Fruit fly (Drosophila melanogaster) whole organism, embryonic: ENCODE data around the gene kra.

Source experiments
- Blimp-1 ChIP-seq: fragments of 200-800 bp; sonication (Bioruptor generic); optimal IDR thresholded peaks from 3 replicates; lab custom pipeline; 2018; ENCODE audit warnings: missing biosample characterization, missing genetic modification characterization, mild to moderate bottlenecking, moderate library complexity, missing genetic modification reagents
- CG10147 ChIP-seq: fragments of 200-800 bp; sonication (Bioruptor generic); optimal IDR thresholded peaks from 2 replicates; lab custom pipeline; 2019; ENCODE audit warnings: missing biosample characterization, mild to moderate bottlenecking, missing genetic modification characterization, moderate library complexity
- CG12769 ChIP-seq: fragments of 200-800 bp; sonication (Bioruptor generic); optimal IDR thresholded peaks from 2 replicates; lab custom pipeline; 2019; ENCODE audit warnings: missing biosample characterization, mild to moderate bottlenecking, missing genetic modification characterization, moderate library complexity
- CG15073 ChIP-seq: fragments of 200-800 bp; sonication (Bioruptor generic); optimal IDR thresholded peaks from 2 replicates; lab custom pipeline; 2016; ENCODE audit warnings: missing biosample characterization, missing genetic modification characterization
- CG16815 ChIP-seq: fragments of 200-800 bp; sonication (Bioruptor generic); optimal IDR thresholded peaks from 3 replicates; lab custom pipeline; 2017; ENCODE audit warnings: missing biosample characterization, mild to moderate bottlenecking, missing genetic modification characterization
- CG17912 ChIP-seq: fragments of 200-800 bp; sonication (Bioruptor generic); optimal IDR thresholded peaks from 2 replicates; lab custom pipeline; 2018; ENCODE audit warnings: missing biosample characterization, mild to moderate bottlenecking, missing genetic modification characterization
- CG2712 ChIP-seq: fragments of 200-800 bp; optimal IDR thresholded peaks from 3 replicates; lab custom pipeline; 2019; ENCODE audit warnings: missing biosample characterization, mild to moderate bottlenecking, missing genetic modification characterization, moderate library complexity
- CG30403 ChIP-seq: fragments of 200-800 bp; sonication (Bioruptor generic); optimal IDR thresholded peaks from 3 replicates; lab custom pipeline; 2016; ENCODE audit warnings: missing biosample characterization, missing genetic modification characterization
- CG30431 ChIP-seq: fragments of 200-800 bp; sonication (Bioruptor generic); optimal IDR thresholded peaks from 2 replicates; lab custom pipeline; 2017; ENCODE audit warnings: missing biosample characterization, missing genetic modification characterization
- CG32772 ChIP-seq: fragments of 200-800 bp; sonication (Bioruptor generic); IDR thresholded peaks from 2 replicates; pipeline ENCODE4 v1.3.6; 2022; ENCODE audit warnings: missing biosample characterization, missing genetic modification characterization
- CG3281 ChIP-seq: fragments of 200-800 bp; sonication (Bioruptor generic); optimal IDR thresholded peaks from 3 replicates; lab custom pipeline; 2017; ENCODE audit warnings: missing biosample characterization, mild to moderate bottlenecking, missing genetic modification characterization
- CG34376 ChIP-seq: fragments of 200-800 bp; sonication (Bioruptor generic); optimal IDR thresholded peaks from 2 replicates; lab custom pipeline; 2018; ENCODE audit warnings: missing biosample characterization, mild to moderate bottlenecking, missing genetic modification characterization
- CG4282 ChIP-seq: fragments of 200-800 bp; sonication (Bioruptor generic); optimal IDR thresholded peaks from 2 replicates; lab custom pipeline; 2016; ENCODE audit warnings: missing biosample characterization, missing genetic modification characterization
- CG4617 ChIP-seq: fragments of 200-800 bp; sonication (Bioruptor generic); optimal IDR thresholded peaks from 3 replicates; lab custom pipeline; 2016; ENCODE audit warnings: missing biosample characterization, missing genetic modification characterization, borderline replicate concordance
- CG4854 ChIP-seq: fragments of 200-800 bp; sonication (Bioruptor generic); optimal IDR thresholded peaks from 2 replicates; lab custom pipeline; 2016; ENCODE audit warnings: missing biosample characterization, missing genetic modification characterization, inconsistent platforms
- CG5953 ChIP-seq: fragments of 200-800 bp; sonication (Bioruptor generic); IDR thresholded peaks from 2 replicates; pipeline ENCODE4 v1.3.6; 2022; ENCODE audit warnings: missing biosample characterization, missing genetic modification characterization
- CG6765 ChIP-seq: fragments of 200-800 bp; sonication (Bioruptor generic); optimal IDR thresholded peaks from 3 replicates; lab custom pipeline; 2017; ENCODE audit warnings: missing biosample characterization, mild to moderate bottlenecking, missing genetic modification characterization
- CG7963 ChIP-seq: fragments of 200-800 bp; sonication (Bioruptor generic); IDR thresholded peaks from 3 replicates; pipeline ENCODE4 v1.3.6; 2022; ENCODE audit warnings: missing biosample characterization, missing genetic modification characterization; ENCODE audit not compliant: partially characterized antibody
- CG8359 ChIP-seq: fragments of 200-800 bp; sonication (Bioruptor generic); optimal IDR thresholded peaks from 2 replicates; lab custom pipeline; 2017; ENCODE audit warnings: missing biosample characterization, mild to moderate bottlenecking, missing genetic modification characterization, borderline replicate concordance
- CG8765 ChIP-seq: fragments of 200-800 bp; sonication (Bioruptor generic); IDR thresholded peaks from 2 replicates; pipeline ENCODE4 v1.3.6; 2022; ENCODE audit warnings: missing biosample characterization, missing genetic modification characterization
- CG9215 ChIP-seq: fragments of 200-800 bp; sonication (Bioruptor generic); IDR thresholded peaks from 2 replicates; pipeline ENCODE4 v1.3.6; 2022; ENCODE audit warnings: missing biosample characterization, missing genetic modification characterization
- CG9437 ChIP-seq: fragments of 200-800 bp; sonication (Bioruptor generic); optimal IDR thresholded peaks from 2 replicates; lab custom pipeline; 2018; ENCODE audit warnings: missing biosample characterization, mild to moderate bottlenecking, missing genetic modification characterization
- CG9609 ChIP-seq: fragments of 200-800 bp; sonication (Bioruptor generic); optimal IDR thresholded peaks from 3 replicates; lab custom pipeline; 2016; ENCODE audit warnings: missing biosample characterization, missing genetic modification characterization
- Chrac-16 ChIP-seq: fragments of 200-800 bp; sonication (Bioruptor generic); optimal IDR thresholded peaks from 3 replicates; lab custom pipeline; 2016; ENCODE audit warnings: missing biosample characterization, missing genetic modification characterization
- Doc2 ChIP-seq: fragments of 200-800 bp; sonication (Bioruptor generic); IDR thresholded peaks from 2 replicates; pipeline ENCODE4 v1.3.6; 2022; ENCODE audit warnings: missing biosample characterization, missing genetic modification characterization
- Drgx ChIP-seq: fragments of 200-800 bp; sonication (Bioruptor generic); IDR thresholded peaks from 2 replicates; pipeline ENCODE4 v1.3.6; 2022; ENCODE audit warnings: missing biosample characterization, missing genetic modification characterization
- HLH3B ChIP-seq: fragments of 200-800 bp; sonication (Bioruptor generic); IDR thresholded peaks from 2 replicates; pipeline ENCODE4 v1.3.6; 2022; ENCODE audit warnings: missing biosample characterization, missing genetic modification characterization
- HLH4C ChIP-seq: fragments of 200-800 bp; sonication (Bioruptor generic); IDR thresholded peaks from 3 replicates; pipeline ENCODE4 v1.3.6; 2022; ENCODE audit warnings: missing biosample characterization, missing genetic modification characterization; ENCODE audit not compliant: partially characterized antibody
- Hmr ChIP-seq: fragments of 200-800 bp; sonication (Bioruptor generic); optimal IDR thresholded peaks from 3 replicates; lab custom pipeline; 2017; ENCODE audit warnings: mild to moderate bottlenecking, missing biosample characterization, missing genetic modification reagents, missing genetic modification characterization
- Hr3 ChIP-seq: fragments of 200-800 bp; sonication (Bioruptor generic); optimal IDR thresholded peaks from 3 replicates; lab custom pipeline; 2016; ENCODE audit warnings: missing biosample characterization, missing genetic modification characterization
- Hr78 ChIP-seq, 2 experiments: fragments of 200-800 bp in 1 of 2; fragments of >200 bp in 1 of 2; sonication (Bioruptor generic) in 1 of 2; optimal IDR thresholded peaks; 2 replicates each; lab custom pipeline; 2017 to 2019; ENCODE audit warnings: missing biosample characterization in 2 of 2, missing genetic modification characterization in 2 of 2, mild to moderate bottlenecking in 1 of 2, moderate library complexity in 1 of 2
- Hsf ChIP-seq: fragments of 200-800 bp; sonication (Bioruptor generic); optimal IDR thresholded peaks from 3 replicates; lab custom pipeline; 2016; ENCODE audit warnings: missing biosample characterization, missing genetic modification characterization
- Rfx ChIP-seq: fragments of 200-800 bp; sonication (Bioruptor generic); IDR thresholded peaks from 2 replicates; pipeline ENCODE4 v1.3.6; 2022; ENCODE audit warnings: missing biosample characterization, missing genetic modification characterization
- Tbp ChIP-seq: fragments of >200 bp; optimal IDR thresholded peaks from 2 replicates; lab custom pipeline; 2018; ENCODE audit warnings: missing biosample characterization, missing genetic modification characterization
- ab ChIP-seq: fragments of 200-800 bp; sonication (Bioruptor generic); optimal IDR thresholded peaks from 2 replicates; lab custom pipeline; 2016; ENCODE audit warnings: missing biosample characterization, missing genetic modification characterization
- ash1 ChIP-seq: fragments of 200-800 bp; sonication (Bioruptor generic); optimal IDR thresholded peaks from 2 replicates; lab custom pipeline; 2018; ENCODE audit warnings: missing biosample characterization, mild to moderate bottlenecking, missing genetic modification characterization
- bbx ChIP-seq: fragments of 200-800 bp; sonication (Bioruptor generic); IDR thresholded peaks from 2 replicates; pipeline ENCODE4 v1.3.6; 2022; ENCODE audit warnings: missing biosample characterization, missing genetic modification characterization; ENCODE audit not compliant: partially characterized antibody
- btn ChIP-seq: fragments of 200-800 bp; sonication (Bioruptor generic); optimal IDR thresholded peaks from 2 replicates; lab custom pipeline; 2016; ENCODE audit warnings: missing biosample characterization, missing genetic modification characterization
- cato ChIP-seq: fragments of 200-800 bp; sonication (Bioruptor generic); optimal IDR thresholded peaks from 2 replicates; lab custom pipeline; 2016; ENCODE audit warnings: missing biosample characterization, missing genetic modification characterization, borderline replicate concordance
- dimm ChIP-seq: fragments of 200-800 bp; sonication (Bioruptor generic); IDR thresholded peaks from 2 replicates; pipeline ENCODE4 v1.3.6; 2022; ENCODE audit warnings: missing biosample characterization, missing genetic modification characterization
- gem ChIP-seq: fragments of 200-800 bp; sonication (Bioruptor generic); optimal IDR thresholded peaks from 2 replicates; lab custom pipeline; 2019; ENCODE audit warnings: missing biosample characterization, mild to moderate bottlenecking, missing genetic modification characterization, moderate library complexity
- grau ChIP-seq: fragments of 200-800 bp; optimal IDR thresholded peaks from 3 replicates; lab custom pipeline; 2019; ENCODE audit warnings: missing biosample characterization, mild to moderate bottlenecking, missing genetic modification characterization, moderate library complexity
- lmd ChIP-seq: fragments of 200-800 bp; sonication (Bioruptor generic); IDR thresholded peaks from 2 replicates; pipeline ENCODE4 v1.3.6; 2022; ENCODE audit warnings: missing biosample characterization, missing genetic modification characterization
- onecut ChIP-seq: fragments of 200-800 bp; sonication (Bioruptor generic); IDR thresholded peaks from 2 replicates; pipeline ENCODE4 v1.3.6; 2022; ENCODE audit warnings: missing biosample characterization, missing genetic modification characterization
- org-1 ChIP-seq: fragments of 200-800 bp; sonication (Bioruptor generic); optimal IDR thresholded peaks from 2 replicates; lab custom pipeline; 2017; ENCODE audit warnings: missing biosample characterization, missing genetic modification characterization
- ro ChIP-seq: fragments of 200-800 bp; sonication (Bioruptor generic); IDR thresholded peaks from 2 replicates; pipeline ENCODE4 v1.3.6; 2022; ENCODE audit warnings: missing biosample characterization, missing genetic modification characterization
- shn ChIP-seq: fragments of 200-800 bp; sonication (Bioruptor generic); optimal IDR thresholded peaks from 3 replicates; lab custom pipeline; 2016; ENCODE audit warnings: missing biosample characterization, missing genetic modification characterization
- sima ChIP-seq: fragments of 200-800 bp; sonication (Bioruptor generic); optimal IDR thresholded peaks from 2 replicates; lab custom pipeline; 2016; ENCODE audit warnings: missing biosample characterization, missing genetic modification characterization
- sisA ChIP-seq: fragments of 200-800 bp; sonication (Bioruptor generic); IDR thresholded peaks from 2 replicates; pipeline ENCODE4 v1.3.6; 2022; ENCODE audit warnings: missing biosample characterization, missing genetic modification characterization
- stc ChIP-seq: fragments of 200-800 bp; sonication (Bioruptor generic); IDR thresholded peaks from 2 replicates; pipeline ENCODE4 v1.3.6; 2022; ENCODE audit warnings: missing biosample characterization, missing genetic modification characterization
- tgo ChIP-seq: fragments of 200-800 bp; sonication (Bioruptor generic); IDR thresholded peaks from 3 replicates; pipeline ENCODE4 v1.3.6; 2022; ENCODE audit warnings: missing biosample characterization, missing genetic modification characterization

The kra gene

dm6 chr3R:5606477-5606876 is 5.5 kb upstream of the kra start, which contains the start of gene asl (continued):
- peak in 1 of 2 experiments; percentile 65 for TF ChIP-seq Hr78 (GFP tag; optimal IDR thresholded peaks at IDR 0.05; lab: Kevin White, UChicago)
- TF ChIP-seq Hsf, result peak; percentile 64
- TF ChIP-seq shn (GFP tag; lab: Kevin White, UChicago), result peak; percentile 25
- TF ChIP-seq onecut (GFP tag; lab: Robert Waterston, UW), result peak; percentile 58
- no peak for TF ChIP-seq Hmr (GFP tag; lab: Kevin White, UChicago)
- no peak for TF ChIP-seq CG15073
- no peak for TF ChIP-seq HLH4C
- peak; percentile 67 for TF ChIP-seq lmd (GFP tag; lab: Robert Waterston, UW)
- TF ChIP-seq org-1 (GFP tag; lab: Kevin White, UChicago), result no peak
- no peak for TF ChIP-seq ro (GFP tag; lab: Robert Waterston, UW)
- no peak for TF ChIP-seq CG7963 (GFP tag; lab: Robert Waterston, UW)
- peak; percentile 50; the same call in 1 of the 2 replicates for TF ChIP-seq stc
- TF ChIP-seq CG3281 (GFP tag; lab: Kevin White, UChicago), result peak; percentile 61
- TF ChIP-seq sisA (GFP tag; lab: Robert Waterston, UW), result peak; percentile 49; the same call in 1 of the 2 replicates
- no peak for TF ChIP-seq sima (GFP tag; lab: Kevin White, UChicago)
- TF ChIP-seq CG30431 (GFP tag; lab: Kevin White, UChicago), result no peak
- peak; percentile 79 for TF ChIP-seq Rfx
- peak; percentile 71 for TF ChIP-seq CG12769 (tag; lab: Kevin White, UChicago)
- peak; percentile 11 for TF ChIP-seq CG9609 (GFP tag; lab: Kevin White, UChicago)
- no peak for TF ChIP-seq ash1
- TF ChIP-seq CG16815 (GFP tag; lab: Kevin White, UChicago), result peak; percentile 39
- TF ChIP-seq CG30403 (GFP tag; lab: Kevin White, UChicago), result peak; percentile 69
- TF ChIP-seq btn (GFP tag; lab: Kevin White, UChicago), result no peak
- TF ChIP-seq CG17912 (GFP tag; lab: Kevin White, UChicago), result peak; percentile 59
- peak; percentile 2 for TF ChIP-seq Tbp (GFP tag; lab: Kevin White, UChicago)
- TF ChIP-seq CG4617, result peak; percentile 70
- no peak for TF ChIP-seq bbx (GFP tag; lab: Robert Waterston, UW)
- TF ChIP-seq Blimp-1 (GFP tag; lab: Kevin White, UChicago), result no peak
- TF ChIP-seq CG34376 (GFP tag; lab: Kevin White, UChicago), result peak; percentile 55

dm6 chr3R:5600361-5601043 is 434 bp downstream of the kra start:
- no peak for TF ChIP-seq gem (tag; lab: Kevin White, UChicago)
- no peak for TF ChIP-seq Doc2 (GFP tag; lab: Robert Waterston, UW)
- no peak for TF ChIP-seq btn (GFP tag; lab: Kevin White, UChicago)
- TF ChIP-seq CG5953 (GFP tag; lab: Robert Waterston, UW), result no peak
- no peak for TF ChIP-seq Hr3 (GFP tag; lab: Kevin White, UChicago)
- no peak for TF ChIP-seq CG10147 (GFP tag; lab: Kevin White, UChicago)
- TF ChIP-seq CG2712 (tag; lab: Kevin White, UChicago), result no peak
- TF ChIP-seq grau (tag; lab: Kevin White, UChicago), result no peak
- TF ChIP-seq CG6765, result no peak
- no peak for TF ChIP-seq HLH3B (GFP tag; lab: Robert Waterston, UW)
- no peak for TF ChIP-seq ab (GFP tag; lab: Kevin White, UChicago)
- TF ChIP-seq CG32772, result no peak
- TF ChIP-seq CG9437 (GFP tag; lab: Kevin White, UChicago), result no peak
- TF ChIP-seq CG8359 (GFP tag; lab: Kevin White, UChicago), result no peak
- no peak for TF ChIP-seq cato (GFP tag; lab: Kevin White, UChicago)
- TF ChIP-seq CG4282 (GFP tag; lab: Kevin White, UChicago), result no peak
- TF ChIP-seq CG8765 (GFP tag; lab: Robert Waterston, UW), result no peak
- TF ChIP-seq Hmr (GFP tag; lab: Kevin White, UChicago), result peak; percentile 9
- no peak for TF ChIP-seq dimm
- no peak for TF ChIP-seq CG9215 (GFP tag; lab: Robert Waterston, UW)
- TF ChIP-seq tgo, result no peak
- no peak for TF ChIP-seq Drgx
- TF ChIP-seq Chrac-16, result no peak
- TF ChIP-seq CG4854 (GFP tag; lab: Kevin White, UChicago), result no peak
